Worm (Caenorhabditis elegans): Measurements from ENCODE around the gene T13F3.8.

DNA sequence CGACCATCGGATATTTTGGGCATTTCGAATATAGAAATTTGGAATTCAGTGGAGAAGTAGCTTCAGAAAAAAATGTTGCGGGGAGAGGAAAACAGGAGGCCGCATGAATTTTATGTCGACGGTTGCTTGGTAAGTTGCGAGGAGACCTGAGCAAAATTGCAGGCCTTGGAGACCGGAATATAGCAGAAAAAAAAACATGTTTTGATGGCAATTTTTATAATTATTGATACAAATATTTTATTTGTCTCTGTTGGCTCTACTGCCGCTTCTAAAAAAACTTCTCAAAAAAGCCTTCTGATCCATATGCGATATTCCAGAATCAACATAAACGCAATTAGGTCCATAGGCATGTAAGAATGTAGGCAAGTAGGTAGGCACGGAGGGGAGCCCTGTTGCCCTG lies 5.7 kb downstream of the T13F3.8 start, which contains the start of gene pacl-1:
- TF ChIP-seq tbx-37 (GFP tag; conservative IDR thresholded peaks at IDR 0.05), result no peak
- TF ChIP-seq ets-7 (tag; optimal IDR thresholded peaks at IDR 0.05), result no peak
- no peak for TF ChIP-seq ama-1 (optimal IDR thresholded peaks at IDR 0.05)
- TF ChIP-seq tbx-11 (GFP tag; IDR thresholded peaks at IDR 0.05), result no peak
- no peak for TF ChIP-seq hmbx-1 (tag; optimal IDR thresholded peaks at IDR 0.05)
- no peak for TF ChIP-seq hnd-1 (tag; optimal IDR thresholded peaks at IDR 0.05)
- no peak for TF ChIP-seq F13C5.2 (tag; optimal IDR thresholded peaks at IDR 0.05)
- TF ChIP-seq aly-1 (tag; optimal IDR thresholded peaks at IDR 0.05), result no peak
